Fruit fly (Drosophila melanogaster) whole organism, embryonic: ENCODE data around the gene Cpr76Bc.

ENCODE experiments used
- Aef1 ChIP-seq: fragments of 200-800 bp; sonication (Bioruptor generic); IDR thresholded peaks from 3 replicates; pipeline ENCODE4 v1.3.6; 2022; ENCODE audit warnings: missing biosample characterization, missing genetic modification characterization
- Atf3 ChIP-seq: fragments of 200-800 bp; sonication (Bioruptor generic); optimal IDR thresholded peaks from 3 replicates; lab custom pipeline; 2016; ENCODE audit warnings: missing biosample characterization, missing genetic modification characterization
- C15 ChIP-seq: fragments of 200-800 bp; sonication (Bioruptor generic); IDR thresholded peaks from 3 replicates; pipeline ENCODE4 v1.3.6; 2022; ENCODE audit warnings: missing biosample characterization, missing genetic modification characterization
- CG12155 ChIP-seq: fragments of 200-800 bp; sonication (Bioruptor generic); optimal IDR thresholded peaks from 3 replicates; lab custom pipeline; 2016; ENCODE audit warnings: missing biosample characterization, missing genetic modification characterization
- CG1233 ChIP-seq: fragments of 200-800 bp; sonication (Bioruptor generic); optimal IDR thresholded peaks from 4 replicates; lab custom pipeline; 2018; ENCODE audit warnings: missing biosample characterization, mild to moderate bottlenecking, missing genetic modification characterization
- CG13894 ChIP-seq: fragments of 200-800 bp; sonication (Bioruptor generic); optimal IDR thresholded peaks from 3 replicates; lab custom pipeline; 2018; ENCODE audit warnings: missing biosample characterization, mild to moderate bottlenecking, missing genetic modification characterization, moderate library complexity
- CG17186 ChIP-seq: fragments of 200-800 bp; sonication (Bioruptor generic); optimal IDR thresholded peaks from 3 replicates; lab custom pipeline; 2017; ENCODE audit warnings: missing biosample characterization, missing genetic modification reagents, missing genetic modification characterization
- CG17568 ChIP-seq: fragments of 200-800 bp; sonication (Bioruptor generic); optimal IDR thresholded peaks from 2 replicates; lab custom pipeline; 2018; ENCODE audit warnings: missing biosample characterization, mild to moderate bottlenecking, missing genetic modification characterization, moderate library complexity
- CG18599 ChIP-seq: fragments of 200-800 bp; sonication (Bioruptor generic); optimal IDR thresholded peaks from 3 replicates; lab custom pipeline; 2017; ENCODE audit warnings: missing biosample characterization, missing genetic modification characterization, mild to moderate bottlenecking, moderate library complexity, missing genetic modification reagents
- CG31441 ChIP-seq: fragments of 200-800 bp; sonication (Bioruptor generic); IDR thresholded peaks from 2 replicates; pipeline ENCODE4 v1.3.6; 2022; ENCODE audit warnings: missing biosample characterization, missing genetic modification characterization
- CG32772 ChIP-seq: fragments of 200-800 bp; sonication (Bioruptor generic); IDR thresholded peaks from 2 replicates; pipeline ENCODE4 v1.3.6; 2022; ENCODE audit warnings: missing biosample characterization, missing genetic modification characterization
- CG3726 ChIP-seq: fragments of 200-800 bp; sonication (Bioruptor generic); IDR thresholded peaks from 3 replicates; pipeline ENCODE4, ENCODE4 v1.3.6; 2022; ENCODE audit warnings: missing biosample characterization, missing genetic modification characterization
- CG4328 ChIP-seq: fragments of 200-800 bp; sonication (Bioruptor generic); optimal IDR thresholded peaks from 3 replicates; lab custom pipeline; 2017; ENCODE audit warnings: missing biosample characterization, missing genetic modification reagents, missing genetic modification characterization
- CG4617 ChIP-seq: fragments of 200-800 bp; sonication (Bioruptor generic); optimal IDR thresholded peaks from 3 replicates; lab custom pipeline; 2016; ENCODE audit warnings: missing biosample characterization, missing genetic modification characterization, borderline replicate concordance
- CG4707 ChIP-seq: fragments of 200-800 bp; sonication (Bioruptor generic); optimal IDR thresholded peaks from 2 replicates; lab custom pipeline; 2018; ENCODE audit warnings: missing biosample characterization, mild to moderate bottlenecking, missing genetic modification characterization, moderate library complexity
- CG4854 ChIP-seq: fragments of 200-800 bp; sonication (Bioruptor generic); optimal IDR thresholded peaks from 2 replicates; lab custom pipeline; 2016; ENCODE audit warnings: missing biosample characterization, missing genetic modification characterization, inconsistent platforms
- CG6272 ChIP-seq: fragments of 200-800 bp; sonication (Bioruptor generic); IDR thresholded peaks from 2 replicates; pipeline ENCODE4 v1.3.6; 2022; ENCODE audit warnings: missing biosample characterization, missing genetic modification characterization
- CG6791 ChIP-seq: fragments of 200-800 bp; sonication (Bioruptor generic); IDR thresholded peaks from 3 replicates; pipeline ENCODE4 v1.3.6; 2022; ENCODE audit warnings: missing biosample characterization, missing genetic modification characterization; ENCODE audit not compliant: partially characterized antibody
- CG7786 ChIP-seq: fragments of 200-800 bp; sonication (Bioruptor generic); optimal IDR thresholded peaks from 2 replicates; lab custom pipeline; 2016; ENCODE audit warnings: missing biosample characterization, missing genetic modification characterization
- CG9215 ChIP-seq: fragments of 200-800 bp; sonication (Bioruptor generic); IDR thresholded peaks from 2 replicates; pipeline ENCODE4 v1.3.6; 2022; ENCODE audit warnings: missing biosample characterization, missing genetic modification characterization
- CG9932 ChIP-seq: fragments of 200-800 bp; sonication (Bioruptor generic); IDR thresholded peaks from 2 replicates; pipeline ENCODE4 v1.3.6; 2022; ENCODE audit warnings: missing biosample characterization, missing genetic modification characterization
- CTCF ChIP-seq: fragments of 200-800 bp; sonication (Bioruptor generic); optimal IDR thresholded peaks from 2 replicates; lab custom pipeline; 2017; ENCODE audit warnings: missing biosample characterization, mild to moderate bottlenecking, missing genetic modification characterization, moderate library complexity
- CrebB ChIP-seq: fragments of 200-800 bp; sonication (Bioruptor generic); optimal IDR thresholded peaks from 3 replicates; lab custom pipeline; 2018; ENCODE audit warnings: missing biosample characterization, mild to moderate bottlenecking, missing genetic modification characterization
- D19A ChIP-seq: fragments of 200-800 bp; optimal IDR thresholded peaks from 3 replicates; lab custom pipeline; 2019; ENCODE audit warnings: missing biosample characterization, mild to moderate bottlenecking, missing genetic modification characterization, moderate library complexity
- Dad ChIP-seq: fragments of 200-800 bp; sonication (Bioruptor generic); optimal IDR thresholded peaks from 3 replicates; lab custom pipeline; 2016; ENCODE audit warnings: missing biosample characterization, missing genetic modification characterization
- Dfd ChIP-seq, 2 experiments: fragments of >200 bp; optimal IDR thresholded peaks; 2 replicates each; lab custom pipeline; 2017; ENCODE audit warnings: missing biosample characterization in 2 of 2, missing genetic modification characterization in 2 of 2
- Dref ChIP-seq: fragments of 200-800 bp; sonication (Bioruptor generic); IDR thresholded peaks from 2 replicates; pipeline ENCODE4 v1.3.6; 2022; ENCODE audit warnings: missing biosample characterization, missing genetic modification characterization
- Fer2 ChIP-seq: fragments of 200-800 bp; sonication (Bioruptor generic); optimal IDR thresholded peaks from 2 replicates; lab custom pipeline; 2018; ENCODE audit warnings: missing biosample characterization, mild to moderate bottlenecking, missing genetic modification characterization, moderate library complexity
- Meics ChIP-seq: fragments of 200-800 bp; sonication (Bioruptor generic); optimal IDR thresholded peaks from 2 replicates; lab custom pipeline; 2017; ENCODE audit warnings: missing biosample characterization, mild to moderate bottlenecking, missing genetic modification characterization
- Pdp1 ChIP-seq, 2 experiments: fragments of 200-800 bp; sonication (Bioruptor generic); optimal IDR thresholded peaks; 3 replicates each; lab custom pipeline; 2016; ENCODE audit warnings: missing biosample characterization in 2 of 2, missing genetic modification characterization in 2 of 2, mild to moderate bottlenecking in 1 of 2, moderate library complexity in 1 of 2
- Ravus ChIP-seq: fragments of 200-800 bp; sonication (Bioruptor generic); IDR thresholded peaks from 2 replicates; pipeline ENCODE4 v1.3.6; 2022; ENCODE audit warnings: missing biosample characterization, missing genetic modification characterization
- Side ChIP-seq: fragments of 200-800 bp; sonication (Bioruptor generic); optimal IDR thresholded peaks from 2 replicates; lab custom pipeline; 2016; ENCODE audit warnings: missing biosample characterization, missing genetic modification characterization
- Ssrp ChIP-seq: fragments of 200-800 bp; sonication (Bioruptor generic); optimal IDR thresholded peaks from 2 replicates; lab custom pipeline; 2018; ENCODE audit warnings: missing biosample characterization, mild to moderate bottlenecking, missing genetic modification characterization, moderate library complexity
- Tbp ChIP-seq: fragments of >200 bp; optimal IDR thresholded peaks from 2 replicates; lab custom pipeline; 2018; ENCODE audit warnings: missing biosample characterization, missing genetic modification characterization
- aop ChIP-seq: fragments of 200-800 bp; sonication (Bioruptor generic); IDR thresholded peaks from 2 replicates; pipeline ENCODE4 v1.3.6; 2022; ENCODE audit warnings: missing biosample characterization, missing genetic modification characterization
- cad ChIP-seq: fragments of >200 bp; optimal IDR thresholded peaks from 2 replicates; lab custom pipeline; 2017; ENCODE audit warnings: missing biosample characterization, missing genetic modification characterization
- da ChIP-seq: fragments of 200-800 bp; sonication (Bioruptor generic); optimal IDR thresholded peaks from 2 replicates; lab custom pipeline; 2016; ENCODE audit warnings: missing biosample characterization, missing genetic modification characterization
- emc ChIP-seq: fragments of 200-800 bp; sonication (Bioruptor generic); optimal IDR thresholded peaks from 2 replicates; lab custom pipeline; 2016; ENCODE audit warnings: missing biosample characterization, missing genetic modification characterization
- fd3F ChIP-seq: fragments of 200-800 bp; sonication (Bioruptor generic); optimal IDR thresholded peaks from 2 replicates; lab custom pipeline; 2018; ENCODE audit warnings: missing biosample characterization, mild to moderate bottlenecking, missing genetic modification characterization, moderate library complexity
- gce ChIP-seq: fragments of 200-800 bp; sonication (Bioruptor generic); IDR thresholded peaks from 3 replicates; pipeline ENCODE4 v1.3.6; 2022; ENCODE audit warnings: missing biosample characterization, missing genetic modification characterization
- h ChIP-seq: fragments of >200 bp; optimal IDR thresholded peaks from 2 replicates; lab custom pipeline; 2017
- jigr1 ChIP-seq: fragments of 200-800 bp; sonication (Bioruptor generic); IDR thresholded peaks from 3 replicates; pipeline ENCODE4 v1.3.6; 2022; ENCODE audit warnings: missing biosample characterization, missing genetic modification characterization
- kni ChIP-seq: fragments of 200-800 bp; sonication (Bioruptor generic); optimal IDR thresholded peaks from 3 replicates; lab custom pipeline; 2017; ENCODE audit warnings: mild to moderate bottlenecking, missing biosample characterization, missing genetic modification reagents, missing genetic modification characterization
- nerfin-2 ChIP-seq: fragments of 200-800 bp; sonication (Bioruptor generic); IDR thresholded peaks from 2 replicates; pipeline ENCODE4 v1.3.6; 2022; ENCODE audit warnings: missing biosample characterization, missing genetic modification characterization; ENCODE audit not compliant: partially characterized antibody
- onecut ChIP-seq: fragments of 200-800 bp; sonication (Bioruptor generic); IDR thresholded peaks from 2 replicates; pipeline ENCODE4 v1.3.6; 2022; ENCODE audit warnings: missing biosample characterization, missing genetic modification characterization
- pb ChIP-seq: fragments of 200-800 bp; sonication (Bioruptor generic); optimal IDR thresholded peaks from 3 replicates; lab custom pipeline; 2016; ENCODE audit warnings: missing biosample characterization, missing genetic modification characterization
- row ChIP-seq: fragments of 200-800 bp; sonication (Bioruptor generic); IDR thresholded peaks from 3 replicates; pipeline ENCODE4 v1.3.6; 2022; ENCODE audit warnings: missing biosample characterization, missing genetic modification characterization
- sens ChIP-seq: fragments of 200-800 bp; sonication (Bioruptor generic); peaks from one replicate; lab custom pipeline; 2016; ENCODE audit warnings: missing biosample characterization, missing genetic modification characterization
- sima ChIP-seq: fragments of 200-800 bp; sonication (Bioruptor generic); optimal IDR thresholded peaks from 2 replicates; lab custom pipeline; 2016; ENCODE audit warnings: missing biosample characterization, missing genetic modification characterization
- slou ChIP-seq: fragments of 200-800 bp; sonication (Bioruptor generic); optimal IDR thresholded peaks from 3 replicates; lab custom pipeline; 2016; ENCODE audit warnings: missing biosample characterization, missing genetic modification characterization
- stwl ChIP-seq: fragments of 200-800 bp; sonication (Bioruptor generic); optimal IDR thresholded peaks from 3 replicates; lab custom pipeline; 2018; ENCODE audit warnings: missing biosample characterization, mild to moderate bottlenecking, missing genetic modification characterization, moderate library complexity
- unpg ChIP-seq: fragments of 200-800 bp; sonication (Bioruptor generic); optimal IDR thresholded peaks from 3 replicates; lab custom pipeline; 2018; ENCODE audit warnings: missing biosample characterization, mild to moderate bottlenecking, missing genetic modification characterization, moderate library complexity

Cpr76Bc gene

DNA sequence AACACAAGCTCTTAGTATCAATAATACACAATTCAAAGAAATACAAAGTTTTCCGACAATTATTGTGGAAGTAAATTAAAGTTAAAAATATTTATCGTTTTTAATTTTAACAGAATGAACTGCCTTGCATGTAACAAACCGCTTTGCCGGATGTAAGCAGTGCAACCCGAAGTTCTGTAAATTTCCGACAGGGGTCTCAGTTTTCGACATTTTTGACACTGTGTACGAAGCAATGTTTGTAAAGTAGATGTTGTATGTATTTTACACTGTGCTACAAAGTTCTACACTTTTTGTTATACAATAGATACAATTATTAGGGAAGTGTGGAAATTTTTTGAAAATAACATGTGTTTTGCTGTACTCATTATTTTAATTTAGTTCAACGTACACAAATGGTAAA is 4.2 kb upstream of the Cpr76Bc start (continued):
- peak in 1 of 2 experiments; percentile 17 for TF ChIP-seq Dfd (GFP tag; optimal IDR thresholded peaks at IDR 0.05; lab: Kevin White, UChicago)
- TF ChIP-seq fd3F (GFP tag; lab: Kevin White, UChicago): peak; percentile 79
- peak; percentile 87 for TF ChIP-seq onecut
- TF ChIP-seq CG1233: peak; percentile 92
- peak; percentile 92 for TF ChIP-seq Dad (GFP tag; lab: Kevin White, UChicago)
- peak; percentile 62 for TF ChIP-seq D19A (tag; lab: Kevin White, UChicago)
- TF ChIP-seq emc (GFP tag; lab: Kevin White, UChicago): peak; percentile 94
- TF ChIP-seq Atf3 (GFP tag; lab: Kevin White, UChicago): peak; percentile 79
- peak; percentile 97 for TF ChIP-seq sens (GFP tag; lab: Kevin White, UChicago)
- TF ChIP-seq CG13894 (tag; lab: Kevin White, UChicago): peak; percentile 78
- peak; percentile 89 for TF ChIP-seq C15 (GFP tag; lab: Robert Waterston, UW)
- TF ChIP-seq Side (GFP tag; lab: Kevin White, UChicago): peak; percentile 94
- TF ChIP-seq gce (GFP tag; lab: Robert Waterston, UW): peak; percentile 93
- peak; percentile 87 for TF ChIP-seq CG4854 (GFP tag; lab: Kevin White, UChicago)
- peak; percentile 90 for TF ChIP-seq Aef1 (GFP tag; lab: Robert Waterston, UW)
- peak; percentile 70 for TF ChIP-seq CG12155 (GFP tag; lab: Kevin White, UChicago)
- TF ChIP-seq cad: no peak
- TF ChIP-seq slou (GFP tag; lab: Kevin White, UChicago): peak; percentile 96
- peak; percentile 98 for TF ChIP-seq stwl (tag; lab: Kevin White, UChicago)
- TF ChIP-seq CG4707: peak; percentile 48
- TF ChIP-seq CG17186 (GFP tag; lab: Kevin White, UChicago): peak; percentile 13
- TF ChIP-seq jigr1: peak; percentile 31; the same call in 1 of the 3 replicates
- peak; percentile 27; the same call in 1 of the 2 replicates for TF ChIP-seq Ravus (GFP tag; lab: Robert Waterston, UW)
- TF ChIP-seq CG32772 (GFP tag; lab: Robert Waterston, UW): peak; percentile 93
- TF ChIP-seq Ssrp (tag; lab: Kevin White, UChicago): peak; percentile 71
- peak; percentile 33 for TF ChIP-seq CG4617
- TF ChIP-seq aop (GFP tag; lab: Robert Waterston, UW): peak; percentile 60; the same call in 1 of the 2 replicates
- TF ChIP-seq Meics (GFP tag; lab: Kevin White, UChicago): peak; percentile 92
- peak; percentile 95 for TF ChIP-seq pb
- TF ChIP-seq row (GFP tag; lab: Robert Waterston, UW): no peak; the same call in 1 of the 3 replicates
- TF ChIP-seq CG31441 (GFP tag; lab: Robert Waterston, UW): peak; percentile 78
- TF ChIP-seq nerfin-2 (GFP tag; lab: Robert Waterston, UW): no peak
- peak; percentile 48 for TF ChIP-seq CrebB
- peak; percentile 92 for TF ChIP-seq CG9932
- peak; percentile 75 for TF ChIP-seq CG6791
- peak; percentile 84 for TF ChIP-seq CG18599 (GFP tag; lab: Kevin White, UChicago)
- peak; percentile 48 for TF ChIP-seq Dref (GFP tag; lab: Robert Waterston, UW)
- peak; percentile 89; the same call in 2 of the 3 replicates for TF ChIP-seq CG3726 (GFP tag; lab: Robert Waterston, UW)
- TF ChIP-seq CG17568: no peak
- peak; percentile 75 for TF ChIP-seq kni (GFP tag; lab: Kevin White, UChicago)
- peak; percentile 90 for TF ChIP-seq CG4328 (GFP tag; lab: Kevin White, UChicago)
- TF ChIP-seq Tbp (GFP tag; lab: Kevin White, UChicago): no peak
- peak; percentile 74 for TF ChIP-seq da
- TF ChIP-seq unpg: peak; percentile 88
- TF ChIP-seq CTCF (GFP tag; lab: Kevin White, UChicago): peak; percentile 94
- TF ChIP-seq Fer2 (tag; lab: Kevin White, UChicago): peak; percentile 91
- TF ChIP-seq CG7786 (GFP tag; lab: Kevin White, UChicago): peak; percentile 71
- peak; percentile 80 for TF ChIP-seq CG9215 (GFP tag; lab: Robert Waterston, UW)
- TF ChIP-seq sima (GFP tag; lab: Kevin White, UChicago): peak; percentile 82
- TF ChIP-seq h (lab: Kevin White, UChicago): no peak
- TF ChIP-seq CG6272 (GFP tag; lab: Robert Waterston, UW): peak; percentile 86
- peak; percentile 93 for TF ChIP-seq Pdp1 (GFP tag; optimal IDR thresholded peaks at IDR 0.05; lab: Kevin White, UChicago)
